Fruit fly (Drosophila melanogaster) whole organism, embryonic: ENCODE results near the gene CG14052.

Source experiments
- CG13775 ChIP-seq: fragments of 200-800 bp; sonication (Bioruptor generic); optimal IDR thresholded peaks from 3 replicates; lab custom pipeline; 2017; ENCODE audit warnings: missing biosample characterization, mild to moderate bottlenecking, missing genetic modification characterization
- CG34224 ChIP-seq: fragments of 200-800 bp; sonication (Bioruptor generic); IDR thresholded peaks from 3 replicates; pipeline ENCODE4 v1.3.6; 2022; ENCODE audit warnings: missing biosample characterization, missing genetic modification characterization; ENCODE audit not compliant: partially characterized antibody
- CG8765 ChIP-seq: fragments of 200-800 bp; sonication (Bioruptor generic); IDR thresholded peaks from 2 replicates; pipeline ENCODE4 v1.3.6; 2022; ENCODE audit warnings: missing biosample characterization, missing genetic modification characterization
- Chrac-16 ChIP-seq: fragments of 200-800 bp; sonication (Bioruptor generic); optimal IDR thresholded peaks from 3 replicates; lab custom pipeline; 2016; ENCODE audit warnings: missing biosample characterization, missing genetic modification characterization
- Hr78 ChIP-seq, 2 experiments: fragments of 200-800 bp in 1 of 2; fragments of >200 bp in 1 of 2; sonication (Bioruptor generic) in 1 of 2; optimal IDR thresholded peaks; 2 replicates each; lab custom pipeline; 2017 to 2019; ENCODE audit warnings: missing biosample characterization in 2 of 2, missing genetic modification characterization in 2 of 2, mild to moderate bottlenecking in 1 of 2, moderate library complexity in 1 of 2
- Lim3 ChIP-seq: fragments of 200-800 bp; sonication (Bioruptor generic); IDR thresholded peaks from 2 replicates; pipeline ENCODE4 v1.3.6; 2022; ENCODE audit warnings: missing biosample characterization, missing genetic modification characterization

DNA sequence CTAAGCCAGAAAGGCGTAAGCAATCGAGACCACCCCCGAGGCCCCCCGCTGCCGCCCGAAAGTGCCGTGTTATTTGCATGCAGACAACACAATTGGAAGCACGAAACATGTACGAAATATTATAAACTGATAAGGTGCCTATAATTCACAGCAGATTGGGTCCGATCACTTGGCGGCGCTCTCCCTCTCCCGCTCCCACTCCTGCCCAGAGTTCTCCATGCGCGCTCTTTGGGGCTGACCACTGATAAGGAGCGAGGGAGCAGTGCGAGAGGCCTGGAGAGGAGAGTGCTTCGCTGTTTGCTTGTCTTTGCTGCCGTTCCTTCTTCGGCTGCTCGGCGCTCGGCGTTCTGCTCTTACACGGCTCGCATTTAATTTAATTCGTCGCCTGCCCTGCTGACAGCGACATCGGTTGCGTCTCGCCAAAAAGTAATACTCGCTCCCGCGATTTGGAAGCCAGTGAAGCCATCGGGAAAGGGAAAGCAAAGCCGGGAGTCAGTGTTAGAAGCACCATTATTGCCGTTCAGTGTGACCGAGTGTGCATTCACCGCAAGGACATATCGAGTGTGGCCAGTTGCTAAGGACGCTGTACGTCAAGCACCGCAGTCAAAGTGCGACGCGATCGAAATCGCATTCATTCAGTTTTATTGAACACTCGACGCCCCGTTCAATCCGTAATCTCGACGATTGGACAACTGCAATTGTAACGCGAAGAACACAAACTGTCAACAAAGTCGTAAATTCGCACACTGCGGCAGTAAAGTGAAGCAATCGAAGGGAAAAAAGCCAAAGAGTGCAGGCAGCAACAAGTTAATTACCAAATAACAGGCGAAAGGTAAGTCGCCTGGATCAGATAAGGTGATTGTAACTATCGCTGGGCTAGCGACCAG lies 29.1 kb upstream of the CG14052 start:
- TF ChIP-seq Hr78 (GFP tag; optimal IDR thresholded peaks at IDR 0.05; lab: Kevin White, UChicago) (no peak), Chrac-16 (no peak), CG13775 (GFP tag; lab: Kevin White, UChicago) (no peak), CG34224 (GFP tag; lab: Robert Waterston, UW) (peak; percentile 44; the same call in 1 of the 3 replicates), Lim3 (GFP tag; lab: Robert Waterston, UW) (no peak), CG8765 (GFP tag; lab: Robert Waterston, UW) (no peak)
